Worm (Caenorhabditis elegans) whole organism, early embryonic: Measurements from ENCODE around the gene C30F2.2.
"Not testable (repeated sequence)": the region's sequence is repeated elsewhere in the genome, so short reads cannot be mapped to it uniquely, and the experiment has no call there.

Experiments
- B0310.2 ChIP-seq: sonication (generic microtip); optimal IDR thresholded peaks from 2 replicates; lab custom pipeline; 2016; ENCODE audit warnings: mild to moderate bottlenecking, missing genetic modification characterization, missing compliant biosample characterization
- F13C5.2 ChIP-seq: sonication (generic microtip); optimal IDR thresholded peaks from 2 replicates; lab custom pipeline; 2017; ENCODE audit warnings: mild to moderate bottlenecking, missing genetic modification characterization, inconsistent platforms, missing compliant biosample characterization
- aly-1 ChIP-seq: sonication (generic microtip); optimal IDR thresholded peaks from 2 replicates; lab custom pipeline; 2016; ENCODE audit warnings: missing genetic modification characterization, missing compliant biosample characterization
- ama-1 ChIP-seq: fragments of 150-350 bp; optimal IDR thresholded peaks from 2 replicates; lab custom pipeline; 2014
- ceh-13 ChIP-seq: fragments of 200-800 bp; sonication (Bioruptor generic); optimal IDR thresholded peaks from 2 replicates; lab custom pipeline; 2018; ENCODE audit warnings: mild to moderate bottlenecking, missing genetic modification characterization, missing compliant biosample characterization
- ceh-36 ChIP-seq: sonication (generic microtip); optimal IDR thresholded peaks from 2 replicates; lab custom pipeline; 2016; ENCODE audit warnings: missing genetic modification characterization, inconsistent platforms, missing compliant biosample characterization
- ets-7 ChIP-seq: sonication (generic microtip); optimal IDR thresholded peaks from 2 replicates; lab custom pipeline; 2016; ENCODE audit warnings: missing genotype, missing genetic modification characterization, missing compliant biosample characterization
- flt-1 ChIP-seq: fragments of 200-800 bp; sonication (Bioruptor generic); IDR thresholded peaks from 2 replicates; pipeline ENCODE4 v1.3.6; 2022; ENCODE audit warnings: missing genetic modification characterization, missing compliant biosample characterization
- hmbx-1 ChIP-seq: sonication (generic microtip); optimal IDR thresholded peaks from 2 replicates; lab custom pipeline; 2016; ENCODE audit warnings: mild to moderate bottlenecking, missing genetic modification characterization, missing compliant biosample characterization
- hmg-4 ChIP-seq: fragments of 200-800 bp; sonication (Bioruptor generic); optimal IDR thresholded peaks from 2 replicates; lab custom pipeline; 2018; ENCODE audit warnings: mild to moderate bottlenecking, missing genetic modification characterization, missing compliant biosample characterization
- hnd-1 ChIP-seq: sonication (generic microtip); optimal IDR thresholded peaks from 2 replicates; lab custom pipeline; 2016; ENCODE audit warnings: missing genetic modification characterization, missing compliant biosample characterization
- pes-1 ChIP-seq: fragments of 200-800 bp; sonication (Bioruptor generic); IDR thresholded peaks from 2 replicates; pipeline ENCODE4 v1.3.6; 2022; ENCODE audit warnings: missing genetic modification reagents, missing genetic modification characterization, missing compliant biosample characterization
- scrt-1 ChIP-seq: fragments of 200-800 bp; sonication (Bioruptor generic); IDR thresholded peaks from 2 replicates; pipeline ENCODE4 v1.3.6; 2022; ENCODE audit warnings: missing genetic modification characterization, missing compliant biosample characterization
- sea-1 ChIP-seq: fragments of 200-800 bp; sonication (Bioruptor generic); conservative IDR thresholded peaks from 2 replicates; pipeline ENCODE4 v1.3.6; 2022; ENCODE audit warnings: missing genetic modification characterization, missing compliant biosample characterization
- tbx-11 ChIP-seq: fragments of 200-800 bp; sonication (Bioruptor generic); IDR thresholded peaks from 2 replicates; pipeline ENCODE4 v1.3.6; 2022; ENCODE audit warnings: missing genetic modification characterization, missing compliant biosample characterization
- tbx-37 ChIP-seq: fragments of 200-800 bp; sonication (Bioruptor generic); conservative IDR thresholded peaks from 2 replicates; pipeline ENCODE4 v1.3.6; 2022; ENCODE audit warnings: missing genetic modification reagents, missing genetic modification characterization, missing compliant biosample characterization
- tra-4 ChIP-seq: sonication (generic microtip); optimal IDR thresholded peaks from 2 replicates; lab custom pipeline; 2017; ENCODE audit warnings: missing genetic modification characterization, missing compliant biosample characterization

C30F2.2 gene

ce11 chrX:16072595-16072994, 12.4 kb downstream of the C30F2.2 start, which contains the start of gene col-187:
col-187 (plus strand) TSS chrX:16072895.
- no peak for TF ChIP-seq ceh-36 (tag; lab: Kevin White, UChicago)
- TF ChIP-seq F13C5.2 (tag; lab: Kevin White, UChicago) = no peak
- TF ChIP-seq hmg-4 (GFP tag; lab: Kevin White, UChicago) = no peak
- TF ChIP-seq scrt-1 (GFP tag; lab: Robert Waterston, UW) = no peak
- TF ChIP-seq hmbx-1 = no peak
- no peak for TF ChIP-seq B0310.2 (tag; lab: Kevin White, UChicago)
- TF ChIP-seq hnd-1 = no peak
- no peak for TF ChIP-seq aly-1
- no peak for TF ChIP-seq tbx-11 (GFP tag; lab: Robert Waterston, UW)
- TF ChIP-seq tbx-37 (GFP tag; lab: Robert Waterston, UW) = no peak

- TF ChIP-seq tbx-37 (GFP tag; lab: Robert Waterston, UW) = no peak
- TF ChIP-seq flt-1 = no peak
- no peak for TF ChIP-seq ets-7 (tag; lab: Kevin White, UChicago)
- TF ChIP-seq pes-1 (GFP tag; lab: Robert Waterston, UW) = no peak
- TF ChIP-seq ceh-13 (GFP tag; lab: Kevin White, UChicago) = no peak
- TF ChIP-seq hnd-1 = no peak
- no peak for TF ChIP-seq tbx-11 (GFP tag; lab: Robert Waterston, UW)
- TF ChIP-seq ama-1 (lab: Kevin White, UChicago) = no peak
- no peak for TF ChIP-seq sea-1 (GFP tag; lab: Robert Waterston, UW)
- TF ChIP-seq tra-4 = no peak
- TF ChIP-seq scrt-1 (GFP tag; lab: Robert Waterston, UW) = no peak
- no peak for TF ChIP-seq hmg-4 (GFP tag; lab: Kevin White, UChicago)
- no peak for TF ChIP-seq aly-1
- no peak for TF ChIP-seq hmbx-1
- no peak for TF ChIP-seq ceh-36 (tag; lab: Kevin White, UChicago)
- TF ChIP-seq B0310.2 (tag; lab: Kevin White, UChicago) = no peak
- TF ChIP-seq F13C5.2 (tag; lab: Kevin White, UChicago) = no peak
These were observed 17.0 kb downstream of the C30F2.2 start for ce11 chrX:16067984-16068383.

- not testable (repeated sequence) for TF ChIP-seq B0310.2 (tag; lab: Kevin White, UChicago); ceh-13 (GFP tag; lab: Kevin White, UChicago); sea-1 (GFP tag; lab: Robert Waterston, UW)
These were observed 22.6 kb downstream of the C30F2.2 start, which contains the start of gene T27A8.3 for ce11 chrX:16062385-16062784. T27A8.3 (plus strand) TSS chrX:16062685.

- TF ChIP-seq hnd-1 = no peak
- no peak for TF ChIP-seq ceh-36 (tag; lab: Kevin White, UChicago)
- no peak for TF ChIP-seq scrt-1 (GFP tag; lab: Robert Waterston, UW)
- TF ChIP-seq aly-1 = no peak
- no peak for TF ChIP-seq pes-1 (GFP tag; lab: Robert Waterston, UW)
- TF ChIP-seq ama-1 (lab: Kevin White, UChicago) = no peak
- TF ChIP-seq tbx-11 (GFP tag; lab: Robert Waterston, UW) = no peak
- TF ChIP-seq tra-4 = no peak
- no peak for TF ChIP-seq tbx-37 (GFP tag; lab: Robert Waterston, UW)
- no peak for TF ChIP-seq F13C5.2 (tag; lab: Kevin White, UChicago)
- TF ChIP-seq hmg-4 (GFP tag; lab: Kevin White, UChicago) = no peak
- TF ChIP-seq flt-1 = no peak
- no peak for TF ChIP-seq hmbx-1
- TF ChIP-seq B0310.2 (tag; lab: Kevin White, UChicago) = no peak
- no peak for TF ChIP-seq sea-1 (GFP tag; lab: Robert Waterston, UW)
- TF ChIP-seq ceh-13 (GFP tag; lab: Kevin White, UChicago) = no peak
- no peak for TF ChIP-seq ets-7 (tag; lab: Kevin White, UChicago)
These were observed 26.2 kb downstream of the C30F2.2 start, which contains the start of gene T27A8.2 for ce11 chrX:16058845-16059244. T27A8.2 (minus strand) TSS chrX:16058945.

- TF ChIP-seq aly-1 = no peak
- no peak for TF ChIP-seq flt-1
- peak; percentile 85 for TF ChIP-seq F13C5.2 (tag; lab: Kevin White, UChicago)
- TF ChIP-seq ceh-36 (tag; lab: Kevin White, UChicago) = no peak
- no peak for TF ChIP-seq scrt-1 (GFP tag; lab: Robert Waterston, UW)
- TF ChIP-seq tra-4 = no peak
- TF ChIP-seq hnd-1 = no peak
- peak; percentile 50 for TF ChIP-seq hmg-4 (GFP tag; lab: Kevin White, UChicago)
- TF ChIP-seq tbx-37 (GFP tag; lab: Robert Waterston, UW) = no peak
- TF ChIP-seq tbx-11 (GFP tag; lab: Robert Waterston, UW) = 0 out of 2 replicates have a peak, but pooled peaks have one; percentile 14
- TF ChIP-seq pes-1 (GFP tag; lab: Robert Waterston, UW) = peak; percentile 47; the same call in 1 of the 2 replicates
- no peak for TF ChIP-seq ets-7 (tag; lab: Kevin White, UChicago)
- no peak for TF ChIP-seq B0310.2 (tag; lab: Kevin White, UChicago)
- TF ChIP-seq hmbx-1 = no peak
- no peak for TF ChIP-seq ceh-13 (GFP tag; lab: Kevin White, UChicago)
- TF ChIP-seq ama-1 (lab: Kevin White, UChicago) = no peak
- peak; percentile 53; the same call in 1 of the 2 replicates for TF ChIP-seq sea-1 (GFP tag; lab: Robert Waterston, UW)
These were observed 28.6 kb downstream of the C30F2.2 start for ce11 chrX:16056404-16056803.

ce11 chrX:16055245-16055644, 29.8 kb downstream of the C30F2.2 start, which contains the start of gene T27A8.7:
T27A8.7 (plus strand) TSS chrX:16055545.
- TF ChIP-seq ceh-36 (tag; lab: Kevin White, UChicago) (no peak), tbx-37 (GFP tag; lab: Robert Waterston, UW) (no peak), flt-1 (no peak), hnd-1 (no peak), sea-1 (GFP tag; lab: Robert Waterston, UW) (no peak), B0310.2 (tag; lab: Kevin White, UChicago) (no peak), hmbx-1 (no peak), F13C5.2 (tag; lab: Kevin White, UChicago) (no peak), hmg-4 (GFP tag; lab: Kevin White, UChicago) (no peak), ama-1 (lab: Kevin White, UChicago) (no peak), ceh-13 (GFP tag; lab: Kevin White, UChicago) (no peak), scrt-1 (GFP tag; lab: Robert Waterston, UW) (no peak), pes-1 (GFP tag; lab: Robert Waterston, UW) (no peak), tra-4 (no peak), aly-1 (no peak), tbx-11 (GFP tag; lab: Robert Waterston, UW) (no peak), ets-7 (tag; lab: Kevin White, UChicago) (no peak)
